Fruit fly (Drosophila melanogaster): ENCODE results near the gene CG43799.

DNA sequence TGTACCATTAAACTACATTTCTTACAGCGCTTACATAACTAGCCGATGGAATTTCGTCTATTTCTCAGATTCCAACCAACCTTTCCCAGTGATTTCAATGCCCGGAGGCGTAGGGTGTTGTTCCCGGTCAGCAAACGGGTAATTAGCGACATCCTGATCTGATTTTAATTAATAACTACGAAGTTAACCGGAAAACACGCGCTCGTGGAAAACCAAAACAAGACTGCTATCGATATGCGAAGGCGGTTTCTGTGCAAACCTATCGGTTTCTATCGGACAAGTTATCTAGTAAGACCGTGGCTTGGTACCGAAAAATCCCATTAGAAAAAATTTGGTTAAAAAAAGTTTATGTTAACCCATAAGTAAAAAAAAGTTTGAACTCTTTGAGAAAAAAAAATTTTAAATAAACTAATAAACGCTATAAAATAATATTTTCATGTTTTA is 4.7 kb upstream of the CG43799 start, which contains the start of gene mEFG1:
- TF ChIP-seq Hr4 (GFP tag; optimal IDR thresholded peaks at IDR 0.05) (no peak), Hr39 (GFP tag; optimal IDR thresholded peaks at IDR 0.05) (no peak), CG6792 (GFP tag; optimal IDR thresholded peaks at IDR 0.05) (no peak)
